Fruit fly (Drosophila melanogaster) whole organism: ENCODE data around the gene Gr64a.

Experiments used
- Dll ChIP-seq: fragments of >200 bp; optimal IDR thresholded peaks from 2 replicates; lab custom pipeline; 2017
- EcR ChIP-seq, 2 experiments: fragments of >200 bp; optimal IDR thresholded peaks; 2 replicates each; lab custom pipeline; 2017; ENCODE audit warnings: missing biosample characterization in 2 of 2, missing genetic modification characterization in 2 of 2, missing genetic modification reagents in 2 of 2
- pan ChIP-seq: fragments of >200 bp; optimal IDR thresholded peaks from 2 replicates; lab custom pipeline; 2017
- psq ChIP-seq: fragments of >200 bp; optimal IDR thresholded peaks from 2 replicates; lab custom pipeline; 2017

DNA sequence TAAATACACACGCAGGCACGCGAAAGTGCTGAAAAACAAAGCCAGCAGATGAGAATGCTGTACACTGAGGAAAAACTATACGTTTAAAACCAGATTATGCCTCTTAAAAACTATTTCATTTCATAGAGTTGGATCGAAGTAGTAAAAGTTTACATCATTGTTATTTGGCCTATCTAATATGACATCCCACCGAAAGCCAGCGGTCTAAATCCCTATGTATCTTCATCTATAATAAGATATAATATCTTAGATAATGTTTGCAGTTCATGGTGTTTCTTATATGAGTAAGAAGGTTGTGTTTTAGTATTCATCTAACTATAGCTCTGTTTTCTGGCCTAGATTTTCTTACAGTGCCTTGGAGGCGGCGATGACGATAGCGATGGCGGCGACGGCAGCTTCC is 16.4 kb upstream of the Gr64a start:
- TF ChIP-seq pan = no peak
- no peak for TF ChIP-seq Dll (lab: Kevin White, UChicago)
- no peak for TF ChIP-seq EcR (GFP tag; optimal IDR thresholded peaks at IDR 0.05; lab: Kevin White, UChicago)
- TF ChIP-seq psq (lab: Kevin White, UChicago) = no peak
